Worm (Caenorhabditis elegans) whole organism, L4 larva: ENCODE results near the gene F14F7.4.
A peak's percentile ranks its signal among the peaks of the same experiment; 100 is the strongest.

Experiments used
- aha-1 ChIP-seq: fragments of 150-350 bp; peaks from one replicate; lab custom pipeline; 2014; ENCODE audit warnings: missing biosample characterization, missing genetic modification characterization
- ceh-82 ChIP-seq: sonication (generic microtip); optimal IDR thresholded peaks from 2 replicates; lab custom pipeline; 2017; ENCODE audit warnings: missing biosample characterization, missing genetic modification characterization
- dmd-9 ChIP-seq: fragments of 200-800 bp; sonication (Bioruptor generic); IDR thresholded peaks from 2 replicates; pipeline ENCODE4 v1.3.6; 2022; ENCODE audit warnings: missing genetic modification reagents, missing genetic modification characterization, missing compliant biosample characterization
- hlh-11 ChIP-seq: fragments of 200-800 bp; sonication (Bioruptor generic); optimal IDR thresholded peaks from 2 replicates; lab custom pipeline; 2018; ENCODE audit warnings: mild to moderate bottlenecking, missing genetic modification characterization, missing compliant biosample characterization
- jun-1 ChIP-seq: fragments of 150-350 bp; optimal IDR thresholded peaks from 2 replicates; lab custom pipeline; 2014; ENCODE audit warnings: missing biosample characterization, missing genetic modification reagents, missing genetic modification characterization
- lsy-2 ChIP-seq, 2 experiments: fragments of 150-350 bp in 1 of 2; sonication (generic microtip) in 1 of 2; optimal IDR thresholded peaks; 2 replicates each; lab custom pipeline; 2014 to 2017; ENCODE audit warnings: missing biosample characterization in 2 of 2, missing genetic modification characterization in 2 of 2
- nhr-11 ChIP-seq: fragments of 150-350 bp; optimal IDR thresholded peaks from 2 replicates; lab custom pipeline; 2014; ENCODE audit warnings: missing biosample characterization, missing genetic modification characterization
- nhr-77 ChIP-seq: fragments of 150-350 bp; optimal IDR thresholded peaks from 2 replicates; lab custom pipeline; 2014; ENCODE audit warnings: missing biosample characterization, missing genetic modification characterization
- pha-4 ChIP-seq, 2 experiments: fragments of 150-350 bp in 1 of 2; fragments of 200-800 bp in 1 of 2; sonication (Bioruptor generic) in 1 of 2; IDR thresholded peaks in 1 of 2; optimal IDR thresholded peaks in 1 of 2; 2 replicates each; pipeline versions ENCODE4 v1.3.6 to Lab custom; 2014 to 2022; ENCODE audit warnings: missing genetic modification characterization in 2 of 2, missing genetic modification reagents in 2 of 2, missing biosample characterization in 1 of 2, missing compliant biosample characterization in 1 of 2
- skn-1 ChIP-seq: fragments of 150-350 bp; optimal IDR thresholded peaks from 2 replicates; lab custom pipeline; 2014; ENCODE audit warnings: missing biosample characterization, missing genetic modification characterization
- unc-130 ChIP-seq: sonication (generic microtip); optimal IDR thresholded peaks from 2 replicates; lab custom pipeline; 2016; ENCODE audit warnings: missing genetic modification reagents, missing genetic modification characterization, missing compliant biosample characterization
- unc-39 ChIP-seq: sonication (generic microtip); optimal IDR thresholded peaks from 2 replicates; lab custom pipeline; 2017; ENCODE audit warnings: missing biosample characterization, missing genetic modification characterization

ce11 chrIII:13071432-13072259, 42.1 kb upstream of the F14F7.4 start:
- TF ChIP-seq pha-4 (GFP tag; IDR thresholded peaks at IDR 0.05; lab: Robert Waterston, UW) (peak; percentile 37; the same call in 1 of the 2 replicates), pha-4 (tag; optimal IDR thresholded peaks at IDR 0.05; lab: Kevin White, UChicago) (no peak), hlh-11 (tag; lab: Kevin White, UChicago) (peak; percentile 3), ceh-82 (tag; lab: Kevin White, UChicago) (no peak), jun-1 (tag; lab: Kevin White, UChicago) (no peak), nhr-11 (tag; lab: Kevin White, UChicago) (no peak), dmd-9 (0 out of 2 replicates have a peak, but pooled peaks have one; percentile 55), aha-1 (tag; lab: Kevin White, UChicago) (peak; percentile 79), unc-130 (GFP tag; lab: Kevin White, UChicago) (no peak), lsy-2 (tag; optimal IDR thresholded peaks at IDR 0.05; lab: Kevin White, UChicago) (peak in 1 of 2 experiments; percentile 40), unc-39 (no peak), skn-1 (no peak), nhr-77 (tag; lab: Kevin White, UChicago) (no peak)
